Worm (Caenorhabditis elegans) whole organism, L1 larva: ENCODE results near the gene H02F09.2.
A peak's percentile ranks its signal among the peaks of the same experiment; 100 is the strongest.

Source experiments
- C04F5.9 ChIP-seq: sonication (generic microtip); optimal IDR thresholded peaks from 2 replicates; lab custom pipeline; 2016; ENCODE audit warnings: missing genetic modification characterization, missing compliant biosample characterization
- C34B4.2 ChIP-seq: sonication (generic microtip); optimal IDR thresholded peaks from 2 replicates; lab custom pipeline; 2017; ENCODE audit warnings: mild to moderate bottlenecking, missing genetic modification characterization, missing compliant biosample characterization
- F16B12.6 ChIP-seq: fragments of 150-350 bp; optimal IDR thresholded peaks from 2 replicates; lab custom pipeline; 2014; ENCODE audit warnings: missing biosample characterization, missing genetic modification characterization
- Y116A8C.19 ChIP-seq: sonication (generic microtip); optimal IDR thresholded peaks from 2 replicates; lab custom pipeline; 2016; ENCODE audit warnings: missing compliant biosample characterization, missing genetic modification characterization, borderline replicate concordance
- aha-1 ChIP-seq: fragments of 150-350 bp; optimal IDR thresholded peaks from 2 replicates; lab custom pipeline; 2014; ENCODE audit warnings: missing biosample characterization, missing genetic modification characterization
- alr-1 ChIP-seq: fragments of 200-800 bp; sonication (Bioruptor generic); optimal IDR thresholded peaks from 2 replicates; lab custom pipeline; 2018; ENCODE audit warnings: borderline replicate concordance, mild to moderate bottlenecking, missing genetic modification characterization, missing compliant biosample characterization
- aly-2 ChIP-seq: fragments of 150-350 bp; optimal IDR thresholded peaks from 2 replicates; lab custom pipeline; 2014; ENCODE audit warnings: missing biosample characterization, missing genetic modification characterization
- blmp-1 ChIP-seq: fragments of 150-350 bp; optimal IDR thresholded peaks from 2 replicates; lab custom pipeline; 2014; ENCODE audit warnings: missing biosample characterization, missing genetic modification characterization
- ceh-63 ChIP-seq: fragments of 200-800 bp; sonication (Bioruptor generic); optimal IDR thresholded peaks from 2 replicates; lab custom pipeline; 2018; ENCODE audit warnings: mild to moderate bottlenecking, missing genetic modification characterization, missing compliant biosample characterization
- ceh-8 ChIP-seq: fragments of 200-800 bp; sonication (Bioruptor generic); optimal IDR thresholded peaks from 2 replicates; lab custom pipeline; 2018; ENCODE audit warnings: mild to moderate bottlenecking, missing genetic modification characterization, moderate library complexity, missing compliant biosample characterization
- ceh-82 ChIP-seq, 3 experiments: fragments of 150-350 bp in 1 of 3; sonication (generic microtip) in 2 of 3; optimal IDR thresholded peaks; 2 replicates each; lab custom pipeline; 2014 to 2017; ENCODE audit warnings: missing biosample characterization in 3 of 3, missing genetic modification characterization in 3 of 3
- ceh-90 ChIP-seq: sonication (generic microtip); optimal IDR thresholded peaks from 2 replicates; lab custom pipeline; 2016; ENCODE audit warnings: missing genetic modification characterization, missing compliant biosample characterization
- dsc-1 ChIP-seq: sonication (generic microtip); optimal IDR thresholded peaks from 2 replicates; lab custom pipeline; 2016; ENCODE audit warnings: mild to moderate bottlenecking, missing genetic modification characterization, missing compliant biosample characterization
- egl-13 ChIP-seq: sonication (generic microtip); optimal IDR thresholded peaks from 2 replicates; lab custom pipeline; 2016; ENCODE audit warnings: missing genotype, missing genetic modification reagents, missing genetic modification characterization, missing compliant biosample characterization
- egl-27 ChIP-seq, 2 experiments: fragments of 150-350 bp in 1 of 2; sonication (generic microtip); optimal IDR thresholded peaks; 3 replicates each; lab custom pipeline; 2017 to 2018; ENCODE audit warnings: missing biosample characterization in 2 of 2, missing genetic modification characterization in 2 of 2, missing genetic modification reagents in 2 of 2
- elt-2 ChIP-seq: sonication (generic microtip); optimal IDR thresholded peaks from 2 replicates; lab custom pipeline; 2016; ENCODE audit warnings: missing genetic modification characterization, mild to moderate bottlenecking, inconsistent platforms, missing compliant biosample characterization, missing genetic modification reagents
- elt-3 ChIP-seq, 6 experiments: fragments of 150-350 bp in 1 of 6; sonication (generic microtip); optimal IDR thresholded peaks; 2 replicates each; lab custom pipeline; 2017 to 2018; ENCODE audit warnings: missing biosample characterization in 6 of 6, missing genetic modification characterization in 6 of 6, inconsistent platforms in 1 of 6
- ets-5 ChIP-seq: fragments of 200-800 bp; sonication (Bioruptor generic); IDR thresholded peaks from 2 replicates; pipeline ENCODE4 v1.3.6; 2022; ENCODE audit warnings: missing genetic modification characterization, missing compliant biosample characterization
- fkh-10 ChIP-seq: sonication (generic microtip); optimal IDR thresholded peaks from 2 replicates; lab custom pipeline; 2017; ENCODE audit warnings: missing biosample characterization, missing genetic modification reagents, missing genetic modification characterization
- fkh-4 ChIP-seq: sonication (generic microtip); optimal IDR thresholded peaks from 2 replicates; lab custom pipeline; 2016; ENCODE audit warnings: missing compliant biosample characterization, missing genetic modification characterization, borderline replicate concordance
- fkh-8 ChIP-seq: sonication (generic microtip); optimal IDR thresholded peaks from 2 replicates; lab custom pipeline; 2016; ENCODE audit warnings: mild to moderate bottlenecking, missing genetic modification characterization, missing compliant biosample characterization
- fos-1 ChIP-seq: fragments of 150-350 bp; optimal IDR thresholded peaks from 2 replicates; lab custom pipeline; 2014; ENCODE audit warnings: missing biosample characterization, missing genetic modification characterization
- hlh-17 ChIP-seq: fragments of 200-800 bp; sonication (Bioruptor generic); optimal IDR thresholded peaks from 2 replicates; lab custom pipeline; 2018; ENCODE audit warnings: missing genetic modification characterization, mild to moderate bottlenecking, missing compliant biosample characterization, moderate library complexity, borderline replicate concordance
- hpl-2 ChIP-seq: fragments of 150-350 bp; optimal IDR thresholded peaks from 2 replicates; lab custom pipeline; 2014; ENCODE audit warnings: missing biosample characterization, missing genetic modification reagents, missing genetic modification characterization
- irx-1 ChIP-seq: sonication (generic microtip); optimal IDR thresholded peaks from 2 replicates; lab custom pipeline; 2016; ENCODE audit warnings: missing genetic modification characterization, missing compliant biosample characterization
- isw-1 ChIP-seq: fragments of 200-800 bp; sonication (Bioruptor generic); IDR thresholded peaks from 2 replicates; pipeline ENCODE4 v1.3.6; 2022; ENCODE audit warnings: missing genetic modification characterization, missing compliant biosample characterization
- lin-35 ChIP-seq, 2 experiments: fragments of 150-350 bp; optimal IDR thresholded peaks; 2 replicates each; lab custom pipeline; 2014; ENCODE audit warnings: missing biosample characterization in 2 of 2, missing genetic modification characterization in 2 of 2, missing genetic modification reagents in 2 of 2
- lin-39 ChIP-seq: fragments of 150-350 bp; optimal IDR thresholded peaks from 2 replicates; lab custom pipeline; 2014; ENCODE audit warnings: missing biosample characterization, missing genetic modification reagents, missing genetic modification characterization
- lsy-2 ChIP-seq, 2 experiments: fragments of 150-350 bp; optimal IDR thresholded peaks; 2 replicates each; lab custom pipeline; 2014; ENCODE audit warnings: missing biosample characterization in 2 of 2, missing genetic modification characterization in 2 of 2
- mab-9 ChIP-seq: fragments of 200-800 bp; sonication (Bioruptor generic); IDR thresholded peaks from 2 replicates; pipeline ENCODE4 v1.3.6; 2022; ENCODE audit warnings: missing genetic modification reagents, missing genetic modification characterization, missing compliant biosample characterization
- mef-2 ChIP-seq: fragments of 150-350 bp; optimal IDR thresholded peaks from 2 replicates; lab custom pipeline; 2014; ENCODE audit warnings: missing biosample characterization, missing genetic modification characterization
- mep-1 ChIP-seq: fragments of 150-350 bp; optimal IDR thresholded peaks from 2 replicates; lab custom pipeline; 2014; ENCODE audit warnings: missing biosample characterization, missing genetic modification characterization
- nhr-12 ChIP-seq: sonication (generic microtip); optimal IDR thresholded peaks from 2 replicates; lab custom pipeline; 2017; ENCODE audit warnings: missing biosample characterization, missing genetic modification characterization
- nhr-19 ChIP-seq: fragments of 200-800 bp; sonication (Bioruptor generic); conservative IDR thresholded peaks from 2 replicates; pipeline ENCODE4 v1.3.6; 2022; ENCODE audit warnings: missing genetic modification characterization, missing compliant biosample characterization
- nhr-28 ChIP-seq: fragments of 150-350 bp; optimal IDR thresholded peaks from 2 replicates; lab custom pipeline; 2014; ENCODE audit warnings: missing biosample characterization, missing genetic modification characterization
- nhr-47 ChIP-seq: sonication (generic microtip); optimal IDR thresholded peaks from 2 replicates; lab custom pipeline; 2016; ENCODE audit warnings: mild to moderate bottlenecking, missing genetic modification characterization, moderate library complexity, missing compliant biosample characterization
- nhr-71 ChIP-seq: sonication (generic microtip); optimal IDR thresholded peaks from 2 replicates; lab custom pipeline; 2016; ENCODE audit warnings: mild to moderate bottlenecking, missing genetic modification characterization, moderate library complexity, missing compliant biosample characterization
- nhr-76 ChIP-seq: sonication (generic microtip); optimal IDR thresholded peaks from 2 replicates; lab custom pipeline; 2017; ENCODE audit warnings: missing biosample characterization, missing genetic modification characterization
- nhr-85 ChIP-seq: sonication (generic microtip); peaks from one replicate; lab custom pipeline; 2016; ENCODE audit warnings: missing genetic modification characterization, inconsistent platforms, missing compliant biosample characterization
- pag-3 ChIP-seq: sonication (generic microtip); optimal IDR thresholded peaks from 2 replicates; lab custom pipeline; 2017; ENCODE audit warnings: missing genetic modification characterization, mild to moderate bottlenecking, missing compliant biosample characterization, antibody characterized with exemption, borderline replicate concordance; ENCODE audit not compliant: insufficient read depth
- pqm-1 ChIP-seq: sonication (generic microtip); optimal IDR thresholded peaks from 3 replicates; lab custom pipeline; 2017; ENCODE audit warnings: missing biosample characterization, missing genetic modification characterization
- snpc-4 ChIP-seq: fragments of 150-350 bp; optimal IDR thresholded peaks from 2 replicates; lab custom pipeline; 2014; ENCODE audit warnings: missing biosample characterization, missing genetic modification characterization
- sox-4 ChIP-seq: sonication (generic microtip); optimal IDR thresholded peaks from 2 replicates; lab custom pipeline; 2016; ENCODE audit warnings: missing genetic modification characterization, missing compliant biosample characterization
- sptf-1 ChIP-seq: fragments of 150-350 bp; optimal IDR thresholded peaks from 2 replicates; lab custom pipeline; 2014; ENCODE audit warnings: missing biosample characterization, missing genetic modification characterization
- sup-37 ChIP-seq: fragments of 200-800 bp; sonication (Bioruptor generic); optimal IDR thresholded peaks from 2 replicates; lab custom pipeline; 2018; ENCODE audit warnings: mild to moderate bottlenecking, missing genetic modification characterization, missing compliant biosample characterization
- swsn-7 ChIP-seq: sonication (generic microtip); optimal IDR thresholded peaks from 2 replicates; lab custom pipeline; 2016; ENCODE audit warnings: missing genetic modification characterization, missing compliant biosample characterization
- tbx-2 ChIP-seq: sonication (generic microtip); optimal IDR thresholded peaks from 2 replicates; lab custom pipeline; 2016; ENCODE audit warnings: missing genetic modification characterization, missing compliant biosample characterization
- unc-130 ChIP-seq: fragments of 150-350 bp; optimal IDR thresholded peaks from 2 replicates; lab custom pipeline; 2017; ENCODE audit warnings: missing biosample characterization, missing genetic modification characterization, inconsistent platforms
- unc-62 ChIP-seq: fragments of 150-350 bp; optimal IDR thresholded peaks from 2 replicates; lab custom pipeline; 2014; ENCODE audit warnings: missing biosample characterization, missing genetic modification reagents, missing genetic modification characterization
- vab-15 ChIP-seq: sonication (generic microtip); optimal IDR thresholded peaks from 2 replicates; lab custom pipeline; 2017; ENCODE audit warnings: missing genotype, mild to moderate bottlenecking, missing genetic modification characterization, missing compliant biosample characterization
- xbp-1 ChIP-seq: sonication (generic microtip); optimal IDR thresholded peaks from 2 replicates; lab custom pipeline; 2016; ENCODE audit warnings: missing genetic modification characterization, missing compliant biosample characterization
- zag-1 ChIP-seq: fragments of 150-350 bp; optimal IDR thresholded peaks from 2 replicates; lab custom pipeline; 2014; ENCODE audit warnings: missing biosample characterization, missing genetic modification characterization
- ztf-11 ChIP-seq, 2 experiments: sonication (generic microtip); optimal IDR thresholded peaks; 2 replicates each; lab custom pipeline; 2016 to 2017; ENCODE audit warnings: missing genetic modification characterization in 2 of 2, missing biosample characterization in 1 of 2, missing compliant biosample characterization in 1 of 2
- ztf-4 ChIP-seq: fragments of 150-350 bp; optimal IDR thresholded peaks from 2 replicates; lab custom pipeline; 2014; ENCODE audit warnings: missing biosample characterization, missing genetic modification characterization

Gene H02F09.2

ce11 chrX:1536138-1536537, 35.9 kb upstream of the H02F09.2 start, which contains the start of gene K06A9.2 (continued):
- TF ChIP-seq swsn-7 (peak; percentile 14), dsc-1 (peak; percentile 11), sup-37 (GFP tag; lab: Kevin White, UChicago) (no peak), ceh-82 (tag; optimal IDR thresholded peaks at IDR 0.05; lab: Kevin White, UChicago) (no peak), hpl-2 (no peak), nhr-28 (no peak), sox-4 (tag; lab: Kevin White, UChicago) (no peak), aly-2 (tag; lab: Kevin White, UChicago) (no peak), unc-130 (tag; lab: Kevin White, UChicago) (peak; percentile 30), ztf-4 (tag; lab: Kevin White, UChicago) (no peak), Y116A8C.19 (tag; lab: Kevin White, UChicago) (no peak), snpc-4 (no peak), fkh-10 (no peak), nhr-76 (tag; lab: Kevin White, UChicago) (no peak), ceh-63 (GFP tag; lab: Kevin White, UChicago) (no peak), ets-5 (GFP tag; lab: Robert Waterston, UW) (no peak), nhr-85 (tag; lab: Kevin White, UChicago) (peak; percentile 56), aha-1 (tag; lab: Kevin White, UChicago) (no peak), mef-2 (no peak), lin-35 (GFP tag; optimal IDR thresholded peaks at IDR 0.05; lab: Kevin White, UChicago) (no peak), C04F5.9 (tag; lab: Kevin White, UChicago) (no peak), isw-1 (GFP tag; lab: Robert Waterston, UW) (no peak), nhr-19 (GFP tag; lab: Robert Waterston, UW) (peak; percentile 70), nhr-47 (no peak), pqm-1 (tag; lab: Kevin White, UChicago) (no peak), fkh-4 (tag; lab: Kevin White, UChicago) (no peak), fkh-8 (no peak), pag-3 (tag; lab: Kevin White, UChicago) (no peak), ztf-11 (tag; optimal IDR thresholded peaks at IDR 0.05; lab: Kevin White, UChicago) (no peak), lsy-2 (tag; optimal IDR thresholded peaks at IDR 0.05; lab: Kevin White, UChicago) (peak; percentile 47 to 48), egl-27 (tag; optimal IDR thresholded peaks at IDR 0.05; lab: Kevin White, UChicago) (no peak), lin-39 (no peak), elt-2 (tag; lab: Kevin White, UChicago) (no peak), F16B12.6 (tag; lab: Kevin White, UChicago) (no peak), nhr-12 (no peak), sptf-1 (no peak), alr-1 (no peak), xbp-1 (tag; lab: Kevin White, UChicago) (no peak), unc-62 (GFP tag; lab: Kevin White, UChicago) (no peak), elt-3 (tag; optimal IDR thresholded peaks at IDR 0.05; lab: Kevin White, UChicago) (no peak), ceh-8 (GFP tag; lab: Kevin White, UChicago) (no peak), blmp-1 (tag; lab: Kevin White, UChicago) (no peak), vab-15 (tag; lab: Kevin White, UChicago) (no peak), nhr-71 (peak; percentile 84), tbx-2 (tag; lab: Kevin White, UChicago) (peak; percentile 61), mep-1 (tag; lab: Kevin White, UChicago) (peak; percentile 35), C34B4.2 (tag; lab: Kevin White, UChicago) (no peak), irx-1 (tag; lab: Kevin White, UChicago) (peak; percentile 6), zag-1 (tag; lab: Kevin White, UChicago) (no peak), mab-9 (GFP tag; lab: Robert Waterston, UW) (no peak), ceh-90 (tag; lab: Kevin White, UChicago) (no peak), hlh-17 (GFP tag; lab: Kevin White, UChicago) (no peak), egl-13 (tag; lab: Kevin White, UChicago) (no peak), fos-1 (tag; lab: Kevin White, UChicago) (no peak)
